Worm (Caenorhabditis elegans) whole organism, young adult: Measurements from ENCODE around the gene C56G2.5.

Experiments
- B0019.2 ChIP-seq: fragments of 200-800 bp; sonication (Bioruptor generic); conservative IDR thresholded peaks from 2 replicates; pipeline ENCODE4 v1.3.6; 2022; ENCODE audit warnings: missing genetic modification reagents, missing genetic modification characterization, missing compliant biosample characterization
- C17E4.6 ChIP-seq: fragments of 200-800 bp; sonication (Bioruptor generic); IDR thresholded peaks from 2 replicates; pipeline ENCODE4 v1.3.6; 2022; ENCODE audit warnings: missing genetic modification reagents, missing genetic modification characterization, missing compliant biosample characterization
- F10E7.11 ChIP-seq: sonication (generic microtip); optimal IDR thresholded peaks from 2 replicates; lab custom pipeline; 2017; ENCODE audit warnings: mild to moderate bottlenecking, missing genetic modification characterization, moderate library complexity, missing compliant biosample characterization
- akir-1 ChIP-seq: fragments of 200-800 bp; sonication (Bioruptor generic); optimal IDR thresholded peaks from 2 replicates; lab custom pipeline; 2018; ENCODE audit warnings: mild to moderate bottlenecking, missing genetic modification characterization, moderate library complexity, missing compliant biosample characterization
- ama-1 ChIP-seq, 3 experiments: fragments of 150-350 bp in 1 of 3; sonication (generic microtip) in 2 of 3; optimal IDR thresholded peaks; 2 replicates each; lab custom pipeline; 2014 to 2018; ENCODE audit warnings: missing biosample characterization in 2 of 3, missing genetic modification characterization in 2 of 3, missing genetic modification reagents in 2 of 3
- athp-1 ChIP-seq: sonication (generic microtip); optimal IDR thresholded peaks from 2 replicates; lab custom pipeline; 2017; ENCODE audit warnings: mild to moderate bottlenecking, missing genetic modification characterization, missing compliant biosample characterization
- ceh-100 ChIP-seq: fragments of 200-800 bp; sonication (Bioruptor generic); IDR thresholded peaks from 2 replicates; pipeline ENCODE4 v1.3.6; 2022; ENCODE audit warnings: missing genetic modification reagents, missing genetic modification characterization, missing compliant biosample characterization
- ceh-58 ChIP-seq: fragments of 200-800 bp; sonication (Bioruptor generic); IDR thresholded peaks from 2 replicates; pipeline ENCODE4 v1.3.6; 2022; ENCODE audit warnings: missing genetic modification characterization, missing compliant biosample characterization
- ceh-91 ChIP-seq: fragments of 200-800 bp; sonication (Bioruptor generic); IDR thresholded peaks from 2 replicates; pipeline ENCODE4 v1.3.6; 2022; ENCODE audit warnings: missing genetic modification reagents, missing genetic modification characterization, missing compliant biosample characterization
- fkh-3 ChIP-seq: sonication (generic microtip); optimal IDR thresholded peaks from 2 replicates; lab custom pipeline; 2016; ENCODE audit warnings: mild to moderate bottlenecking, missing genetic modification characterization, missing compliant biosample characterization
- hrde-1 ChIP-seq: sonication (generic microtip); optimal IDR thresholded peaks from 2 replicates; lab custom pipeline; 2016; ENCODE audit warnings: missing genetic modification characterization, mild to moderate bottlenecking, missing compliant biosample characterization, moderate library complexity, missing genotype, missing genetic modification reagents, borderline replicate concordance
- let-526 ChIP-seq: fragments of 200-800 bp; sonication (Bioruptor generic); IDR thresholded peaks from 2 replicates; pipeline ENCODE4 v1.3.6; 2022; ENCODE audit warnings: missing genetic modification reagents, missing genetic modification characterization, missing compliant biosample characterization
- unc-62 ChIP-seq: fragments of 150-350 bp; optimal IDR thresholded peaks from 2 replicates; lab custom pipeline; 2014; ENCODE audit warnings: missing biosample characterization, missing genetic modification reagents, missing genetic modification characterization
- xnd-1 ChIP-seq: sonication (generic microtip); optimal IDR thresholded peaks from 2 replicates; lab custom pipeline; 2016; ENCODE audit warnings: missing genotype, missing genetic modification reagents, missing genetic modification characterization, missing compliant biosample characterization

- TF ChIP-seq athp-1 (tag; lab: Kevin White, UChicago) (no peak), ceh-91 (GFP tag; lab: Robert Waterston, UW) (no peak), akir-1 (GFP tag; lab: Kevin White, UChicago) (no peak), xnd-1 (tag; lab: Kevin White, UChicago) (no peak), let-526 (GFP tag; lab: Robert Waterston, UW) (no peak), F10E7.11 (tag; lab: Kevin White, UChicago) (no peak), C17E4.6 (no peak), unc-62 (GFP tag; lab: Kevin White, UChicago) (no peak), fkh-3 (tag; lab: Kevin White, UChicago) (no peak), B0019.2 (GFP tag; lab: Robert Waterston, UW) (no peak), ceh-100 (no peak), ceh-58 (GFP tag; lab: Robert Waterston, UW) (no peak), hrde-1 (no peak), ama-1 (optimal IDR thresholded peaks at IDR 0.05; lab: Kevin White, UChicago) (no peak), ama-1 (GFP tag; optimal IDR thresholded peaks at IDR 0.05; lab: Kevin White, UChicago) (no peak)
Observed at ce11 chrIII:6311452-6311851, 12.6 kb downstream of the C56G2.5 start.
